Fruit fly (Drosophila melanogaster) whole organism, adult: ENCODE measurements around the gene CG13678.
A peak's percentile ranks its signal among the peaks of the same experiment; 100 is the strongest.

Source experiments
- CG11617 ChIP-seq: fragments of 200-800 bp; sonication (Bioruptor generic); optimal IDR thresholded peaks from 2 replicates; lab custom pipeline; 2017; ENCODE audit warnings: mild to moderate bottlenecking, missing biosample characterization, missing genetic modification reagents, missing genetic modification characterization
- CG12768 ChIP-seq: fragments of 200-800 bp; sonication (Bioruptor generic); optimal IDR thresholded peaks from 2 replicates; lab custom pipeline; 2017; ENCODE audit warnings: missing biosample characterization, missing genetic modification characterization, mild to moderate bottlenecking, moderate library complexity, missing genetic modification reagents
- CG14711 ChIP-seq: fragments of 200-800 bp; sonication (Bioruptor generic); optimal IDR thresholded peaks from 2 replicates; lab custom pipeline; 2018; ENCODE audit warnings: missing biosample characterization, mild to moderate bottlenecking, missing genetic modification characterization, moderate library complexity
- CG1620 ChIP-seq: fragments of 200-800 bp; sonication (Bioruptor generic); optimal IDR thresholded peaks from 2 replicates; lab custom pipeline; 2016; ENCODE audit warnings: missing biosample characterization, missing genetic modification characterization
- CG33017 ChIP-seq: fragments of 200-800 bp; sonication (Bioruptor generic); optimal IDR thresholded peaks from 2 replicates; lab custom pipeline; 2018; ENCODE audit warnings: missing biosample characterization, mild to moderate bottlenecking, missing genetic modification characterization, moderate library complexity
- CG5204 ChIP-seq: fragments of 200-800 bp; sonication (Bioruptor generic); optimal IDR thresholded peaks from 2 replicates; lab custom pipeline; 2016; ENCODE audit warnings: missing biosample characterization, missing genetic modification characterization
- CG7045 ChIP-seq: fragments of 200-800 bp; sonication (Bioruptor generic); optimal IDR thresholded peaks from 2 replicates; lab custom pipeline; 2017; ENCODE audit warnings: missing biosample characterization, mild to moderate bottlenecking, missing genetic modification characterization
- CG7101 ChIP-seq: fragments of 200-800 bp; sonication (Bioruptor generic); optimal IDR thresholded peaks from 2 replicates; lab custom pipeline; 2018; ENCODE audit warnings: missing biosample characterization, mild to moderate bottlenecking, missing genetic modification characterization, moderate library complexity
- Clk ChIP-seq: fragments of 200-800 bp; sonication (Bioruptor generic); optimal IDR thresholded peaks from 2 replicates; lab custom pipeline; 2017; ENCODE audit warnings: missing biosample characterization, missing genetic modification characterization
- Crg-1 ChIP-seq: fragments of 200-800 bp; sonication (Bioruptor generic); optimal IDR thresholded peaks from 2 replicates; lab custom pipeline; 2016; ENCODE audit warnings: missing biosample characterization, missing genetic modification characterization
- Hr96 ChIP-seq: fragments of 200-800 bp; sonication (Bioruptor generic); optimal IDR thresholded peaks from 2 replicates; lab custom pipeline; 2016; ENCODE audit warnings: missing biosample characterization, missing genetic modification characterization
- Mnt ChIP-seq: fragments of 200-800 bp; sonication (Bioruptor generic); optimal IDR thresholded peaks from 2 replicates; lab custom pipeline; 2016; ENCODE audit warnings: missing biosample characterization, mild to moderate bottlenecking, missing genetic modification characterization
- bab1 ChIP-seq: fragments of 200-800 bp; sonication (Bioruptor generic); optimal IDR thresholded peaks from 3 replicates; lab custom pipeline; 2019; ENCODE audit warnings: missing biosample characterization, mild to moderate bottlenecking, missing genetic modification characterization, moderate library complexity
- cic ChIP-seq: fragments of 200-800 bp; sonication (Bioruptor generic); optimal IDR thresholded peaks from 2 replicates; lab custom pipeline; 2017; ENCODE audit warnings: missing biosample characterization, mild to moderate bottlenecking, missing genetic modification characterization, moderate library complexity
- cnc ChIP-seq, 2 experiments: fragments of >200 bp; optimal IDR thresholded peaks; 2 replicates each; lab custom pipeline; 2017
- kay ChIP-seq: fragments of 200-800 bp; sonication (Bioruptor generic); peaks from one replicate; lab custom pipeline; 2016; ENCODE audit warnings: missing biosample characterization, missing genetic modification characterization, borderline replicate concordance
- ovo ChIP-seq: fragments of 200-800 bp; sonication (Bioruptor generic); optimal IDR thresholded peaks from 2 replicates; lab custom pipeline; 2016; ENCODE audit warnings: missing biosample characterization, missing genetic modification characterization
- pad ChIP-seq: fragments of 200-800 bp; sonication (Bioruptor generic); optimal IDR thresholded peaks from 3 replicates; lab custom pipeline; 2017; ENCODE audit warnings: missing biosample characterization, missing genetic modification characterization, mild to moderate bottlenecking, moderate library complexity, missing genetic modification reagents
- tj ChIP-seq: fragments of 200-800 bp; sonication (Bioruptor generic); optimal IDR thresholded peaks from 3 replicates; lab custom pipeline; 2017; ENCODE audit warnings: missing biosample characterization, mild to moderate bottlenecking, missing genetic modification characterization, moderate library complexity
- toe ChIP-seq: fragments of 200-800 bp; sonication (Bioruptor generic); optimal IDR thresholded peaks from 2 replicates; lab custom pipeline; 2016; ENCODE audit warnings: missing biosample characterization, missing genetic modification characterization

CG13678 gene

dm6 chr3L:8197779-8198279 is 24.1 kb upstream of the CG13678 start, which contains the start of the genes UbcE2M and Dhps:
UbcE2M (minus strand) TSS chr3L:8197987.
Dhps (plus strand) TSS chr3L:8198207.
- peak; percentile 77 for TF ChIP-seq pad (GFP tag; lab: Kevin White, UChicago)
- peak; percentile 75 for TF ChIP-seq bab1 (GFP tag; lab: Kevin White, UChicago)
- TF ChIP-seq CG7045 (GFP tag; lab: Kevin White, UChicago): peak; percentile 92
- TF ChIP-seq CG7101 (tag; lab: Kevin White, UChicago): peak; percentile 86
- no peak for TF ChIP-seq kay
- TF ChIP-seq ovo (GFP tag; lab: Kevin White, UChicago): peak; percentile 78
- peak; percentile 69 for TF ChIP-seq Crg-1
- peak; percentile 79 for TF ChIP-seq CG14711
- TF ChIP-seq cic: peak; percentile 3
- TF ChIP-seq Hr96: no peak
- TF ChIP-seq CG33017 (tag; lab: Kevin White, UChicago): peak; percentile 65
- peak; percentile 75 for TF ChIP-seq toe
- TF ChIP-seq CG11617 (GFP tag; lab: Kevin White, UChicago): peak; percentile 86
- peak; percentile 87 for TF ChIP-seq Mnt (GFP tag; lab: Kevin White, UChicago)
- TF ChIP-seq CG12768 (GFP tag; lab: Kevin White, UChicago): peak; percentile 89
- peak; percentile 62 for TF ChIP-seq tj (GFP tag; lab: Kevin White, UChicago)
- TF ChIP-seq Clk (GFP tag; lab: Kevin White, UChicago): peak; percentile 78
- no peak for TF ChIP-seq CG5204 (GFP tag; lab: Kevin White, UChicago)
- no peak for TF ChIP-seq cnc (optimal IDR thresholded peaks at IDR 0.05; lab: Kevin White, UChicago)
- TF ChIP-seq CG1620: peak; percentile 71

- TF ChIP-seq Hr96 (no peak), Mnt (GFP tag; lab: Kevin White, UChicago) (no peak), Clk (GFP tag; lab: Kevin White, UChicago) (no peak), kay (no peak), CG12768 (GFP tag; lab: Kevin White, UChicago) (no peak), tj (GFP tag; lab: Kevin White, UChicago) (no peak), bab1 (GFP tag; lab: Kevin White, UChicago) (no peak), cnc (optimal IDR thresholded peaks at IDR 0.05; lab: Kevin White, UChicago) (no peak), CG5204 (GFP tag; lab: Kevin White, UChicago) (no peak), ovo (GFP tag; lab: Kevin White, UChicago) (no peak), CG7045 (GFP tag; lab: Kevin White, UChicago) (no peak), CG11617 (GFP tag; lab: Kevin White, UChicago) (no peak), CG14711 (no peak), pad (GFP tag; lab: Kevin White, UChicago) (no peak), CG1620 (no peak), cic (no peak), CG33017 (tag; lab: Kevin White, UChicago) (no peak), toe (no peak), Crg-1 (no peak), CG7101 (tag; lab: Kevin White, UChicago) (no peak)
Measured at dm6 chr3L:8202317-8202842, 19.6 kb upstream of the CG13678 start, which contains the start of the genes CG7366 and CG13679. CG7366 (minus strand) TSS chr3L:8202417. CG13679 (plus strand) TSS chr3L:8202792.

DNA sequence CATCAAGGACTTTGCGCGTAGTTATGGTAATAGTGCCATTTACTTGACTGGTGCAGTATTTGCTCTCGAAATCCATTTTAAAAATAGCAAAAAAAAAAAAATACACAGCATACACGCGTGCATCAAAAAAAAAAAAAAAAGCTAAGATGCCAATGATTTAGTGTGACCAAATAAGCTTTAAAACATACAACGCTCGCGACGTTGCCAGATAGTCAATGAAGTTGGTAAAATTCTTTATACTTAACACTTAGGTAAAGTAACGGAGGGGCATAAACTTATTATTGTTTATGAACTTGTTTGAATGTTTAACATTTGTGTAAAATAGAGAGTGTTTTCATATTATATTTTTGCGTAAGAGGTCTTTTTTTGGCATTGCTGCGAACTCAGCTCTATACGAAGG is 11.3 kb upstream of the CG13678 start, which contains the start of gene tut:
tut (minus strand) TSS at position 148 of the 400 bp plus-strand sequence.
- TF ChIP-seq toe (no peak), kay (no peak), CG7045 (GFP tag; lab: Kevin White, UChicago) (no peak), cnc (optimal IDR thresholded peaks at IDR 0.05; lab: Kevin White, UChicago) (no peak), CG1620 (no peak), Hr96 (no peak), pad (GFP tag; lab: Kevin White, UChicago) (no peak), CG7101 (tag; lab: Kevin White, UChicago) (no peak), bab1 (GFP tag; lab: Kevin White, UChicago) (no peak), CG33017 (tag; lab: Kevin White, UChicago) (no peak), CG5204 (GFP tag; lab: Kevin White, UChicago) (no peak), Mnt (GFP tag; lab: Kevin White, UChicago) (no peak), ovo (GFP tag; lab: Kevin White, UChicago) (no peak), CG12768 (GFP tag; lab: Kevin White, UChicago) (no peak), CG14711 (no peak)

DNA sequence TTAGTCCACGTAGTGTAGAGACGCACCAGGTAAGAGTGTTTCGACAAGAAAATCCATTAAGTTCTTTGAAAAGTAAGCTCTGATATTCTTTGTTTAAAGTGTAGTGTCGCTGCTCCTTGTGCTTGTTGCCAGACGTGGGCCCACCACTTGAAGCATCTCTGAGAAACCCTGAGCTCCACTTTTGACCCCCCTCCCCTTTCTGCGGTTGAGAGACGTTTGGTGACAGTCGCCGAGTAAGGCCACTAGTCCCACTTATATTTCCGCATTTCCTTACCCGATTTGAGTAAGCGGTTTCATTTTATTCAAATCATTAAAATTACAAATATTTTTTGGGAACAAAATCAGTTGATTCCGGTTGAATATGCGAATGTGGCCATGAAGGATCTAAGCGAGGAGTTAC is 10.4 kb upstream of the CG13678 start, which contains the start of gene CG8006:
CG8006 (plus strand) TSS at position 301 of the 400 bp plus-strand sequence.
- no peak for TF ChIP-seq CG1620
- no peak for TF ChIP-seq Crg-1
- TF ChIP-seq CG14711: no peak
- no peak for TF ChIP-seq tj (GFP tag; lab: Kevin White, UChicago)
- TF ChIP-seq ovo (GFP tag; lab: Kevin White, UChicago): no peak
- TF ChIP-seq kay: no peak
- no peak for TF ChIP-seq bab1 (GFP tag; lab: Kevin White, UChicago)
- TF ChIP-seq pad (GFP tag; lab: Kevin White, UChicago): no peak
- TF ChIP-seq cic: no peak
- TF ChIP-seq cnc (optimal IDR thresholded peaks at IDR 0.05; lab: Kevin White, UChicago): no peak
- no peak for TF ChIP-seq Mnt (GFP tag; lab: Kevin White, UChicago)
- TF ChIP-seq Clk (GFP tag; lab: Kevin White, UChicago): no peak
- no peak for TF ChIP-seq CG7045 (GFP tag; lab: Kevin White, UChicago)
- no peak for TF ChIP-seq CG5204 (GFP tag; lab: Kevin White, UChicago)
- no peak for TF ChIP-seq CG12768 (GFP tag; lab: Kevin White, UChicago)
- no peak for TF ChIP-seq Hr96

DNA sequence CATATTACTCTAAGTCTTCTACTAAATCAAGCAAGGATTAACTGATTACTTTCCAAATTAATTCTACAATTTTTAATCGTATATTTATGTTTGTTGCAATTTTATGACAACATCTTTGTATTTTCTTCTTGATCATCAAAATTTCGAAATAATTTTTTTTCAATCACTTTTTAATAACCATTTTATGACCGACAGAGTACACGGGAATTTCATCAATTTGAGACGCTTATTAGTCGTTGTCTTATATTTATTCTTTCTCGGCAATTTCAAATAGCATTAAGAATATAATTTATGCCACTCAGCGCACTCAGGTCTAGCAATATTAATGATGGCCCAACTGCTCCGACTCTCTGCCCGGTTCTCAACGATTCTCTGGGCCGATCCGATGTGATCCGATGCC is 7.0 kb upstream of the CG13678 start, which contains the start of gene CG8012:
CG8012 (plus strand) TSS at position 301 of the 400 bp plus-strand sequence.
- no peak for TF ChIP-seq tj (GFP tag; lab: Kevin White, UChicago)
- no peak for TF ChIP-seq CG33017 (tag; lab: Kevin White, UChicago)
- no peak for TF ChIP-seq CG7045 (GFP tag; lab: Kevin White, UChicago)
- no peak for TF ChIP-seq ovo (GFP tag; lab: Kevin White, UChicago)
- no peak for TF ChIP-seq kay
- TF ChIP-seq toe: no peak
- TF ChIP-seq CG14711: no peak
- TF ChIP-seq Clk (GFP tag; lab: Kevin White, UChicago): no peak
- no peak for TF ChIP-seq cnc (optimal IDR thresholded peaks at IDR 0.05; lab: Kevin White, UChicago)
- no peak for TF ChIP-seq Mnt (GFP tag; lab: Kevin White, UChicago)
- TF ChIP-seq CG1620: no peak
- no peak for TF ChIP-seq CG5204 (GFP tag; lab: Kevin White, UChicago)
- no peak for TF ChIP-seq CG11617 (GFP tag; lab: Kevin White, UChicago)
- no peak for TF ChIP-seq pad (GFP tag; lab: Kevin White, UChicago)
- no peak for TF ChIP-seq CG7101 (tag; lab: Kevin White, UChicago)
